Worm (Caenorhabditis elegans): ENCODE results near the gene F26F12.2.

- TF ChIP-seq unc-62 (GFP tag; optimal IDR thresholded peaks at IDR 0.05) (no peak), pha-4 (tag; optimal IDR thresholded peaks at IDR 0.05) (no peak), B0261.1 (tag; optimal IDR thresholded peaks at IDR 0.05) (no peak), sptf-2 (GFP tag; optimal IDR thresholded peaks at IDR 0.05) (no peak), nfya-2 (GFP tag; IDR thresholded peaks at IDR 0.05) (no peak)
These were observed 44.0 kb upstream of the F26F12.2 start for ce11 chrV:5882429-5882828.
